Fruit fly (Drosophila melanogaster): ENCODE data around the gene CG11050.

The CG11050 gene

dm6 chr2L:6647103-6647711 lies 36.4 kb downstream of the CG11050 start (continued):
- TF ChIP-seq HLH3B (GFP tag; IDR thresholded peaks at IDR 0.05) (peak; percentile 98), Atf3 (GFP tag; optimal IDR thresholded peaks at IDR 0.05) (peak; percentile 97), PHDP (tag; optimal IDR thresholded peaks at IDR 0.05) (peak; percentile 99), BtbVII (GFP tag; optimal IDR thresholded peaks at IDR 0.05) (peak; percentile 98), Atf-2 (GFP tag; optimal IDR thresholded peaks at IDR 0.05) (peak; percentile 98), Xrp1 (GFP tag; IDR thresholded peaks at IDR 0.05) (peak; percentile 98), lola (GFP tag; optimal IDR thresholded peaks at IDR 0.05) (peak in 1 of 3 experiments; percentile 97), ci (GFP tag; IDR thresholded peaks at IDR 0.05) (peak; percentile 99), gsb-n (tag; optimal IDR thresholded peaks at IDR 0.05) (peak; percentile 99), CG18619 (GFP tag; optimal IDR thresholded peaks at IDR 0.05) (peak; percentile 97), twi (tag; optimal IDR thresholded peaks at IDR 0.05) (peak; percentile 95), CG11085 (GFP tag; IDR thresholded peaks at IDR 0.05) (peak; percentile 94), MTF-1 (GFP tag; optimal IDR thresholded peaks at IDR 0.05; ENCODE audit: borderline replicate concordance) (peak; percentile 96), CG33213 (GFP tag; optimal IDR thresholded peaks at IDR 0.05) (peak; percentile 98), emc (GFP tag; optimal IDR thresholded peaks at IDR 0.05) (peak; percentile 95), D19B (GFP tag; optimal IDR thresholded peaks at IDR 0.05) (peak; percentile 90), so (GFP tag; IDR thresholded peaks at IDR 0.05) (peak; percentile 97), jigr1 (GFP tag; IDR thresholded peaks at IDR 0.05) (peak; percentile 95), chif (GFP tag; optimal IDR thresholded peaks at IDR 0.05) (peak; percentile 98 to 99), CG14710 (tag; optimal IDR thresholded peaks at IDR 0.05) (peak; percentile 97), ems (GFP tag; optimal IDR thresholded peaks at IDR 0.05) (peak; percentile 99), CG3847 (GFP tag; IDR thresholded peaks at IDR 0.05) (peak; percentile 95), odd (GFP tag; optimal IDR thresholded peaks at IDR 0.05) (peak; percentile 99), CG34422 (GFP tag; IDR thresholded peaks at IDR 0.05) (peak; percentile 98), CG17912 (GFP tag; optimal IDR thresholded peaks at IDR 0.05) (peak; percentile 97), fd64A (GFP tag; optimal IDR thresholded peaks at IDR 0.05) (peak; percentile 97), CG7987 (GFP tag; optimal IDR thresholded peaks at IDR 0.05) (peak; percentile 96), exex (tag; optimal IDR thresholded peaks at IDR 0.05) (peak; percentile 89), stwl (tag; optimal IDR thresholded peaks at IDR 0.05) (peak; percentile 66), peb (GFP tag; IDR thresholded peaks at IDR 0.05) (peak; percentile 94), fd96Cb (tag; optimal IDR thresholded peaks at IDR 0.05) (peak; percentile 98), CG10431 (GFP tag; optimal IDR thresholded peaks at IDR 0.05) (peak; percentile 94), CG32767 (GFP tag; IDR thresholded peaks at IDR 0.05) (peak; percentile 98), Kr (GFP tag; optimal IDR thresholded peaks at IDR 0.05) (peak; percentile 98), CG3281 (GFP tag; optimal IDR thresholded peaks at IDR 0.05) (peak; percentile 97), hth (optimal IDR thresholded peaks at IDR 0.05) (no peak), org-1 (GFP tag; optimal IDR thresholded peaks at IDR 0.05) (peak; percentile 98), CG12219 (GFP tag; optimal IDR thresholded peaks at IDR 0.05) (peak; percentile 99), CG18476 (GFP tag; optimal IDR thresholded peaks at IDR 0.05) (peak; percentile 98), CG8765 (GFP tag; IDR thresholded peaks at IDR 0.05) (peak; percentile 92), CG3065 (GFP tag; optimal IDR thresholded peaks at IDR 0.05) (peak; percentile 97), seq (GFP tag; IDR thresholded peaks at IDR 0.05) (peak; percentile 98), Med (GFP tag) (peak; percentile 100), gem (tag; optimal IDR thresholded peaks at IDR 0.05) (peak; percentile 99), CG10654 (GFP tag; optimal IDR thresholded peaks at IDR 0.05) (peak; percentile 98), pb (GFP tag; optimal IDR thresholded peaks at IDR 0.05) (peak; percentile 98), oc (tag; optimal IDR thresholded peaks at IDR 0.05) (peak; percentile 99), CG15011 (GFP tag; optimal IDR thresholded peaks at IDR 0.05) (peak; percentile 96), Xbp1 (GFP tag; optimal IDR thresholded peaks at IDR 0.05) (peak; percentile 99), Pdp1 (GFP tag; optimal IDR thresholded peaks at IDR 0.05) (peak; percentile 97)

Data from whole organism, embryonic.